Fruit fly (Drosophila melanogaster): ENCODE results near the gene Lint-O.

The Lint-O gene

dm6 chrX:2703693-2704092 lies 5.2 kb downstream of the Lint-O start, which contains the start of gene Ugalt (continued):
- TF ChIP-seq BtbVII (GFP tag; optimal IDR thresholded peaks at IDR 0.05) (peak; percentile 100), tna (GFP tag; IDR thresholded peaks at IDR 0.05; ENCODE audit: partially characterized antibody) (no peak), Drgx (GFP tag; IDR thresholded peaks at IDR 0.05) (peak; percentile 100), org-1 (GFP tag; optimal IDR thresholded peaks at IDR 0.05) (peak; percentile 100), zen2 (GFP tag; IDR thresholded peaks at IDR 0.05; ENCODE audit: partially characterized antibody) (no peak), CG17612 (GFP tag; IDR thresholded peaks at IDR 0.05) (peak; percentile 100), toy (GFP tag; IDR thresholded peaks at IDR 0.05) (peak; percentile 100), lbe (GFP tag; optimal IDR thresholded peaks at IDR 0.05) (peak; percentile 99), Antp (GFP tag; optimal IDR thresholded peaks at IDR 0.05) (peak; percentile 100), ewg (GFP tag; optimal IDR thresholded peaks at IDR 0.05) (peak; percentile 100), dati (GFP tag; IDR thresholded peaks at IDR 0.05) (peak; percentile 100), CG30403 (GFP tag; optimal IDR thresholded peaks at IDR 0.05) (peak; percentile 100), CG10431 (GFP tag; optimal IDR thresholded peaks at IDR 0.05) (peak; percentile 99), CG12391 (tag; optimal IDR thresholded peaks at IDR 0.05) (peak; percentile 100), Oaz (GFP tag; IDR thresholded peaks at IDR 0.05) (peak; percentile 100), CG4328 (GFP tag; optimal IDR thresholded peaks at IDR 0.05) (peak; percentile 100), az2 (GFP tag; optimal IDR thresholded peaks at IDR 0.05) (peak; percentile 100), CG10366 (GFP tag; IDR thresholded peaks at IDR 0.05) (peak; percentile 100), CG6813 (GFP tag; optimal IDR thresholded peaks at IDR 0.05) (peak; percentile 100), sima (GFP tag; optimal IDR thresholded peaks at IDR 0.05) (peak; percentile 100), CG2712 (tag; optimal IDR thresholded peaks at IDR 0.05) (peak; percentile 100), her (GFP tag; optimal IDR thresholded peaks at IDR 0.05) (peak; percentile 99), ssp (GFP tag; IDR thresholded peaks at IDR 0.05) (peak; percentile 99), chm (GFP tag; IDR thresholded peaks at IDR 0.05) (peak; percentile 100), CG14014 (GFP tag; IDR thresholded peaks at IDR 0.05) (peak; percentile 100), CG31224 (GFP tag; IDR thresholded peaks at IDR 0.05) (peak; percentile 100), CG7928 (GFP tag; optimal IDR thresholded peaks at IDR 0.05) (peak; percentile 96), CG12769 (tag; optimal IDR thresholded peaks at IDR 0.05) (peak; percentile 100), Chrac-16 (GFP tag; optimal IDR thresholded peaks at IDR 0.05) (peak; percentile 100), CG10462 (GFP tag; optimal IDR thresholded peaks at IDR 0.05) (peak; percentile 100), ash1 (GFP tag; optimal IDR thresholded peaks at IDR 0.05) (peak; percentile 100), CG31365 (tag; optimal IDR thresholded peaks at IDR 0.05) (peak; percentile 97), chinmo (GFP tag; IDR thresholded peaks at IDR 0.05; ENCODE audit: partially characterized antibody) (peak; percentile 66; the same call in 1 of the 4 replicates), ERR (GFP tag; optimal IDR thresholded peaks at IDR 0.05) (peak; percentile 100), Rfx (GFP tag; IDR thresholded peaks at IDR 0.05) (peak; percentile 100), CG7271 (tag; optimal IDR thresholded peaks at IDR 0.05) (peak; percentile 100), CG15479 (GFP tag; optimal IDR thresholded peaks at IDR 0.05) (peak; percentile 72), wdn (GFP tag; IDR thresholded peaks at IDR 0.05) (peak; percentile 100), CG17361 (GFP tag; IDR thresholded peaks at IDR 0.05) (peak; percentile 100), CG11093 (GFP tag; IDR thresholded peaks at IDR 0.05) (peak; percentile 100), gcm (GFP tag; optimal IDR thresholded peaks at IDR 0.05) (peak; percentile 100), Fer2 (tag; optimal IDR thresholded peaks at IDR 0.05) (peak; percentile 100), Rx (GFP tag; IDR thresholded peaks at IDR 0.05) (peak; percentile 100), Fer3 (tag; optimal IDR thresholded peaks at IDR 0.05) (peak; percentile 100), CG11696 (GFP tag; IDR thresholded peaks at IDR 0.05) (peak; percentile 100), CG4282 (GFP tag; optimal IDR thresholded peaks at IDR 0.05) (peak; percentile 100), NC2β (GFP tag; optimal IDR thresholded peaks at IDR 0.05) (peak; percentile 100), CG15073 (GFP tag; optimal IDR thresholded peaks at IDR 0.05) (peak; percentile 96), HLH4C (GFP tag; IDR thresholded peaks at IDR 0.05; ENCODE audit: partially characterized antibody) (0 out of 3 replicates have a peak, but pooled peaks have one; percentile 40), CG6654 (GFP tag; optimal IDR thresholded peaks at IDR 0.05) (peak; percentile 98), repo (GFP tag; optimal IDR thresholded peaks at IDR 0.05) (peak; percentile 100)
